Fruit fly (Drosophila melanogaster): ENCODE results near the gene sowah.

The sowah gene

DNA sequence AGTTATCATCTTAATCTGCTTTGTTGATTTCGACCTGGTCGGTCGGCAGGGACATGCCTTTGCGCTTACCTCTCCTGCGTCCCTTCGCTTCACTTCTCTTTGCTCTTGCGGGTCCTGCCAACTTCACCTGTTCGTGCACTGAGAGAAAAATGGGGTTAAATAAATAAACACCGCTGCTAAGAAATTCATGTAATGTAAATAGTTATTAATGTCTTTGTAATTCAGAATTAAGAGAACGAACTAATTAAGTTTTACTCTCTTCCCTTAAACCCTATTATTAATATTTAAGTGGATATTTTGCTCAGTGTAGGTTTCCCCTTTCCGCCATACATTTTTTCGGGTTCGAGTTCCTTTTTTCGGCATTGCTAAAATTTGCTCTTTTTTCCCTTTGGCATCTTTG, 44.1 kb upstream of the sowah start (continued):
- no peak for TF ChIP-seq Hr3 (GFP tag; optimal IDR thresholded peaks at IDR 0.05)
- no peak for TF ChIP-seq CG43689 (GFP tag; IDR thresholded peaks at IDR 0.05)
- no peak for TF ChIP-seq chif (GFP tag; optimal IDR thresholded peaks at IDR 0.05)
- TF ChIP-seq CG3407 (GFP tag; optimal IDR thresholded peaks at IDR 0.05) = no peak
- TF ChIP-seq CG33213 (GFP tag; optimal IDR thresholded peaks at IDR 0.05) = no peak
- TF ChIP-seq lbe (GFP tag; optimal IDR thresholded peaks at IDR 0.05) = peak; percentile 51
- TF ChIP-seq en (GFP tag; optimal IDR thresholded peaks at IDR 0.05) = no peak
- no peak for TF ChIP-seq CG15011 (GFP tag; optimal IDR thresholded peaks at IDR 0.05)
- no peak for TF ChIP-seq NfI (GFP tag; optimal IDR thresholded peaks at IDR 0.05)
- no peak for TF ChIP-seq Deaf1 (tag; optimal IDR thresholded peaks at IDR 0.05)
- TF ChIP-seq lmd (GFP tag; IDR thresholded peaks at IDR 0.05) = no peak
- TF ChIP-seq CG10959 (GFP tag; IDR thresholded peaks at IDR 0.05) = no peak
- TF ChIP-seq CG4328 (GFP tag; optimal IDR thresholded peaks at IDR 0.05) = no peak
- no peak for TF ChIP-seq kay (GFP tag; optimal IDR thresholded peaks at IDR 0.05)
- no peak for TF ChIP-seq CG10543 (GFP tag; optimal IDR thresholded peaks at IDR 0.05)
- TF ChIP-seq so (GFP tag; IDR thresholded peaks at IDR 0.05) = no peak
- no peak for TF ChIP-seq pho (GFP tag; optimal IDR thresholded peaks at IDR 0.05)
- TF ChIP-seq CG5245 (GFP tag; optimal IDR thresholded peaks at IDR 0.05) = no peak
- TF ChIP-seq CG31224 (GFP tag; IDR thresholded peaks at IDR 0.05) = no peak
- no peak for TF ChIP-seq yki (optimal IDR thresholded peaks at IDR 0.05)
- no peak for TF ChIP-seq cwo (GFP tag; optimal IDR thresholded peaks at IDR 0.05)
- TF ChIP-seq CG17829 (tag; optimal IDR thresholded peaks at IDR 0.05) = peak; percentile 58
- TF ChIP-seq CG6791 (GFP tag; IDR thresholded peaks at IDR 0.05; ENCODE audit: partially characterized antibody) = no peak
- TF ChIP-seq Stat92E (GFP tag; optimal IDR thresholded peaks at IDR 0.05) = no peak
- TF ChIP-seq HLHmδ (GFP tag; optimal IDR thresholded peaks at IDR 0.05) = no peak
- no peak for TF ChIP-seq exex (tag; optimal IDR thresholded peaks at IDR 0.05)
- TF ChIP-seq da (GFP tag; optimal IDR thresholded peaks at IDR 0.05) = no peak
- TF ChIP-seq Xrp1 (GFP tag; IDR thresholded peaks at IDR 0.05) = peak; percentile 60; the same call in 1 of the 2 replicates
- peak; percentile 75 for TF ChIP-seq zf30C (GFP tag; optimal IDR thresholded peaks at IDR 0.05)
- no peak for TF ChIP-seq CG5180 (GFP tag; optimal IDR thresholded peaks at IDR 0.05)
- TF ChIP-seq amos (GFP tag; IDR thresholded peaks at IDR 0.05; ENCODE audit: partially characterized antibody) = no peak
- no peak for TF ChIP-seq odd (GFP tag; optimal IDR thresholded peaks at IDR 0.05)
- no peak for TF ChIP-seq BEAF-32 (GFP tag; optimal IDR thresholded peaks at IDR 0.05)
- no peak for TF ChIP-seq Ets97D (GFP tag; optimal IDR thresholded peaks at IDR 0.05)
- TF ChIP-seq CG18262 (tag; optimal IDR thresholded peaks at IDR 0.05) = peak; percentile 56
- no peak for TF ChIP-seq D (optimal IDR thresholded peaks at IDR 0.05)
- TF ChIP-seq D (GFP tag; optimal IDR thresholded peaks at IDR 0.05) = no peak
- peak; percentile 37 for TF ChIP-seq CG14710 (tag; optimal IDR thresholded peaks at IDR 0.05)
- no peak for TF ChIP-seq Opbp (GFP tag; IDR thresholded peaks at IDR 0.05; ENCODE audit: partially characterized antibody)
- peak; percentile 1 for TF ChIP-seq grau (tag; optimal IDR thresholded peaks at IDR 0.05)
- no peak for TF ChIP-seq Pdp1 (GFP tag; optimal IDR thresholded peaks at IDR 0.05)
- TF ChIP-seq hth (optimal IDR thresholded peaks at IDR 0.05) = no peak
- TF ChIP-seq sima (GFP tag; optimal IDR thresholded peaks at IDR 0.05) = no peak
- peak; percentile 61 for TF ChIP-seq CG10979 (tag; optimal IDR thresholded peaks at IDR 0.05)
- peak; percentile 95 for TF ChIP-seq ac (GFP tag; optimal IDR thresholded peaks at IDR 0.05)
- TF ChIP-seq CG1647 (GFP tag; optimal IDR thresholded peaks at IDR 0.05) = no peak
- TF ChIP-seq CG11398 (GFP tag; optimal IDR thresholded peaks at IDR 0.05) = no peak
- TF ChIP-seq CG12104 (GFP tag; optimal IDR thresholded peaks at IDR 0.05) = no peak
- TF ChIP-seq CG9727 (GFP tag; optimal IDR thresholded peaks at IDR 0.05) = peak; percentile 65
- TF ChIP-seq crc (GFP tag; optimal IDR thresholded peaks at IDR 0.05) = no peak
- no peak for TF ChIP-seq CG14860 (GFP tag; IDR thresholded peaks at IDR 0.05; ENCODE audit: partially characterized antibody)
- no peak for TF ChIP-seq CG10366 (GFP tag; IDR thresholded peaks at IDR 0.05)
